Worm (Caenorhabditis elegans): ENCODE data around the gene pmp-1.

- TF ChIP-seq ceh-9 (tag; optimal IDR thresholded peaks at IDR 0.05) (no peak), ama-1 (optimal IDR thresholded peaks at IDR 0.05) (no peak), pha-4 (tag; optimal IDR thresholded peaks at IDR 0.05) (no peak), hlh-8 (tag; optimal IDR thresholded peaks at IDR 0.05) (no peak), nhr-11 (tag; optimal IDR thresholded peaks at IDR 0.05) (no peak), K02D7.2 (tag; optimal IDR thresholded peaks at IDR 0.05) (no peak), C38D4.7 (GFP tag; optimal IDR thresholded peaks at IDR 0.05) (no peak), F13H6.1 (tag; optimal IDR thresholded peaks at IDR 0.05) (no peak), unc-55 (GFP tag; optimal IDR thresholded peaks at IDR 0.05) (no peak), pag-3 (tag; optimal IDR thresholded peaks at IDR 0.05; ENCODE audit: borderline replicate concordance) (no peak), elt-4 (tag; optimal IDR thresholded peaks at IDR 0.05) (no peak)
Measured at ce11 chrII:6890095-6890494, 6.5 kb upstream of the pmp-1 start, which contains the start of gene acer-1.
